Worm (Caenorhabditis elegans) whole organism, midembryonic: ENCODE results near the gene srg-24.

Experiments used
- T22C8.4 ChIP-seq: fragments of 200-800 bp; sonication (Bioruptor generic); IDR thresholded peaks from 2 replicates; pipeline ENCODE4 v1.3.6; 2022; ENCODE audit warnings: missing genetic modification characterization, missing compliant biosample characterization
- cog-1 ChIP-seq: sonication (generic microtip); optimal IDR thresholded peaks from 2 replicates; lab custom pipeline; 2016; ENCODE audit warnings: missing genetic modification characterization, missing compliant biosample characterization
- flt-1 ChIP-seq: fragments of 200-800 bp; sonication (Bioruptor generic); IDR thresholded peaks from 2 replicates; pipeline ENCODE4 v1.3.6; 2022; ENCODE audit warnings: missing genetic modification characterization, missing compliant biosample characterization
- klf-2 ChIP-seq: fragments of 200-800 bp; sonication (Bioruptor generic); conservative IDR thresholded peaks from 2 replicates; pipeline ENCODE4 v1.3.6; 2022; ENCODE audit warnings: missing genetic modification reagents, missing genetic modification characterization, missing compliant biosample characterization
- med-1 ChIP-seq: sonication (generic microtip); optimal IDR thresholded peaks from 2 replicates; lab custom pipeline; 2017; ENCODE audit warnings: missing genetic modification characterization, mild to moderate bottlenecking, missing compliant biosample characterization, antibody characterized with exemption, missing genetic modification reagents; ENCODE audit not compliant: insufficient read depth
- ref-1 ChIP-seq: fragments of 200-800 bp; sonication (Bioruptor generic); conservative IDR thresholded peaks from 2 replicates; pipeline ENCODE4 v1.3.6; 2022; ENCODE audit warnings: missing genetic modification reagents, missing genetic modification characterization, missing compliant biosample characterization
- tab-1 ChIP-seq: fragments of 200-800 bp; sonication (Bioruptor generic); IDR thresholded peaks from 2 replicates; pipeline ENCODE4 v1.3.6; 2022; ENCODE audit warnings: missing genetic modification characterization, missing compliant biosample characterization
- ztf-23 ChIP-seq: fragments of 200-800 bp; sonication (Bioruptor generic); IDR thresholded peaks from 2 replicates; pipeline ENCODE4 v1.3.6; 2022; ENCODE audit warnings: missing genetic modification reagents, missing genetic modification characterization, missing compliant biosample characterization
- ztf-29 ChIP-seq: fragments of 200-800 bp; sonication (Bioruptor generic); IDR thresholded peaks from 2 replicates; pipeline ENCODE4 v1.3.6; 2022; ENCODE audit warnings: missing genetic modification reagents, missing genetic modification characterization, missing compliant biosample characterization

srg-24 gene

ce11 chrII:3109533-3109932 is 9.1 kb upstream of the srg-24 start:
- TF ChIP-seq T22C8.4 (GFP tag; lab: Robert Waterston, UW), result no peak
- no peak for TF ChIP-seq med-1 (GFP tag; lab: Kevin White, UChicago)
- no peak for TF ChIP-seq cog-1 (tag; lab: Kevin White, UChicago)
- TF ChIP-seq ztf-23 (GFP tag; lab: Robert Waterston, UW), result no peak
- TF ChIP-seq ref-1 (GFP tag; lab: Robert Waterston, UW), result no peak
- no peak for TF ChIP-seq klf-2
- no peak for TF ChIP-seq flt-1 (GFP tag; lab: Robert Waterston, UW)
- TF ChIP-seq tab-1, result no peak
- TF ChIP-seq ztf-29 (GFP tag; lab: Robert Waterston, UW), result no peak

ce11 chrII:3108101-3108500 is 7.7 kb upstream of the srg-24 start:
- TF ChIP-seq tab-1 (0 out of 2 replicates have a peak, but pooled peaks have one; percentile 47), cog-1 (tag; lab: Kevin White, UChicago) (no peak)

DNA sequence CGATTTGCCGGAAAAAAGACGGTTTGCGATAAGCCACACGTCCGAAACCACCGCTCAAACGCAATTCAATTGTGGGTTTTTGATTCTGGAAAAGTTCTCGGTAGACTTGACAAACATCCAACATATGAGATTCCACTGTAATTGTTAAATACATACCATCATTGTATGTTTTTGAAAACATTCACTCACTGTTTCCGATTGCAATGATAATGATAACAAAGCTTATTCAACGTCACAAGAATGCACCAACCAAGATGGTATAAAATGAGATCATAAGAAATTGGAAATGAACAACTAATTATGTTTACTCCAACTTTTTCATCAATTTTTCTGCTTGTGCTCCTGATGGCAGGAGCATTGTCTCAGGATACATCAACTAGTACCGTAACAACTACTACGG is 5.3 kb upstream of the srg-24 start, which contains the start of gene clec-122:
Gene clec-122 (plus strand): TSS at position 301 of the 400 bp plus-strand sequence.
- TF ChIP-seq tab-1 (no peak), klf-2 (no peak), flt-1 (GFP tag; lab: Robert Waterston, UW) (no peak), cog-1 (tag; lab: Kevin White, UChicago) (no peak), ref-1 (GFP tag; lab: Robert Waterston, UW) (no peak), med-1 (GFP tag; lab: Kevin White, UChicago) (no peak), ztf-29 (GFP tag; lab: Robert Waterston, UW) (no peak), ztf-23 (GFP tag; lab: Robert Waterston, UW) (no peak), T22C8.4 (GFP tag; lab: Robert Waterston, UW) (no peak)

DNA sequence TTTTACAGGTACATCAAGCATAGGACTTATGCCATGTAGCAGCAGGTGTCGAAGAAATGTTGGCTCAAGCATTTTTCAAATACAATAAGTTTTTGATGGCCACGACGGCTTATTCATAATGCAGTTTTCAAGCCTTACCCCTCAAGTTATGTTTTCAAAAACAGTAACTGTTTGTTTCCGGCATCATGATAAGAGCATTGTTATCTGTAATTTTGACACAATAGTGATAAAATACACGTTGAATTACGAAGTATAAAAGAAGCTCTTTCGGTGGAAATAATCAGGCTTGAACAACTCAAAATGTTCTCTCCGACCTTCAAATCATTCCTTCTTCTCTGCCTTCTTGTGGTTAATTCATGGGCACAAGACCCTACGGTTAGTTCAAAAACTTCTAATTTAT is 1.6 kb upstream of the srg-24 start, which contains the start of gene clec-121:
Gene clec-121 (plus strand): TSS at position 301 of the 400 bp plus-strand sequence.
- TF ChIP-seq klf-2 (no peak), ztf-23 (GFP tag; lab: Robert Waterston, UW) (no peak), ref-1 (GFP tag; lab: Robert Waterston, UW) (no peak), flt-1 (GFP tag; lab: Robert Waterston, UW) (no peak), cog-1 (tag; lab: Kevin White, UChicago) (no peak), T22C8.4 (GFP tag; lab: Robert Waterston, UW) (no peak), tab-1 (no peak), ztf-29 (GFP tag; lab: Robert Waterston, UW) (no peak), med-1 (GFP tag; lab: Kevin White, UChicago) (no peak)

DNA sequence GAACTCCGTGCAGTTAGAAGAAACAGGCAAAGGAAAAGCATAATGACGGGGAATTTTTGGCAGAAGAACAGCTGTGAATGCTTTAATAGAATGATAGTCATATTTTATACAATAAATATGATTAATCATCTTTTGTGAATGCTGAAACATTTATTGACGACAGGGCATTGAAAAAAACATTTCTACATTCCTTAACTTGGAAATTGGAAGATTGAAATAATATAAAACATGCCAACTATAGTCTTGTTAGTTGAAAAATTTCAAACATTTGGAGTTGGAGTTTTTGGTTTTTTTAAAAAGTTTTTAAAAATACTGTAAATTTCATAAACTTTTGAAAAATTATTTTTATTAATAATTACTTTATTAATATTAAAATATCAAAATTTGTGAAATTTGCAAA is 3.6 kb downstream of the srg-24 start, which contains the start of gene Y25C1A.14:
Gene Y25C1A.14 (minus strand): TSS at position 101 of the 400 bp plus-strand sequence.
- TF ChIP-seq ztf-23 (GFP tag; lab: Robert Waterston, UW) (no peak), flt-1 (GFP tag; lab: Robert Waterston, UW) (no peak), ref-1 (GFP tag; lab: Robert Waterston, UW) (no peak)

ce11 chrII:3096060-3096459 is 4.4 kb downstream of the srg-24 start, which contains the start of gene srg-23:
TSS of gene srg-23 (minus strand) at chrII:3096160.
- TF ChIP-seq ref-1 (GFP tag; lab: Robert Waterston, UW) (no peak), med-1 (GFP tag; lab: Kevin White, UChicago) (no peak), klf-2 (no peak), T22C8.4 (GFP tag; lab: Robert Waterston, UW) (no peak), ztf-29 (GFP tag; lab: Robert Waterston, UW) (no peak), flt-1 (GFP tag; lab: Robert Waterston, UW) (no peak), ztf-23 (GFP tag; lab: Robert Waterston, UW) (no peak), cog-1 (tag; lab: Kevin White, UChicago) (no peak), tab-1 (no peak)

DNA sequence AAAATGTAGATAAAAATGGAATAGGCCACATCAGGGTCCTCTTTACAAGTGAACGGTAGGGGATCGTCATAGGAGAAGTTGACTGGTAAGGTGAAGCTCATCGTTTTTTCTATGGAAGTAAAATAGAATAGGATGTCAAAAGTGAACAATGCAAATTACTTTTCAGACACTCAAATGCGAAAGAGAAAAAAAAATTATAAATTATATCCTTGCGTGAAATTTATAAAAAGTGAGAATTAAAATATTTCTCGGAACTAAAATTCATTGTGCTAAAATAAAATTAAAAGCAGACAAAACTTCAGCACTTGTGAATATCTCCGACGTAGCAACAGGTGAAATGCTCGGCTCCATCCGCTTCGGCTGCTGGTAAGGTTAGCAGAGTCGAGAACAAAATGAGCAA is 7.1 kb downstream of the srg-24 start, which contains the start of gene srg-22:
Gene srg-22 (minus strand): TSS at position 101 of the 400 bp plus-strand sequence.
- TF ChIP-seq ref-1 (GFP tag; lab: Robert Waterston, UW), result no peak
- no peak for TF ChIP-seq klf-2
- no peak for TF ChIP-seq med-1 (GFP tag; lab: Kevin White, UChicago)
- no peak for TF ChIP-seq tab-1
- TF ChIP-seq ztf-29 (GFP tag; lab: Robert Waterston, UW), result no peak
- no peak for TF ChIP-seq flt-1 (GFP tag; lab: Robert Waterston, UW)
- no peak for TF ChIP-seq T22C8.4 (GFP tag; lab: Robert Waterston, UW)
- no peak for TF ChIP-seq ztf-23 (GFP tag; lab: Robert Waterston, UW)
- TF ChIP-seq cog-1 (tag; lab: Kevin White, UChicago), result no peak

ce11 chrII:3091268-3091667 is 9.2 kb downstream of the srg-24 start, which contains the start of gene srg-21:
TSS of gene srg-21 (minus strand) at chrII:3091368.
- TF ChIP-seq flt-1 (GFP tag; lab: Robert Waterston, UW) (no peak), cog-1 (tag; lab: Kevin White, UChicago) (no peak), ref-1 (GFP tag; lab: Robert Waterston, UW) (no peak)

ce11 chrII:3087134-3087533 is 13.3 kb downstream of the srg-24 start:
- no peak for TF ChIP-seq flt-1 (GFP tag; lab: Robert Waterston, UW)
- no peak for TF ChIP-seq tab-1
- TF ChIP-seq med-1 (GFP tag; lab: Kevin White, UChicago), result no peak
- no peak for TF ChIP-seq cog-1 (tag; lab: Kevin White, UChicago)
- TF ChIP-seq ztf-29 (GFP tag; lab: Robert Waterston, UW), result no peak
- no peak for TF ChIP-seq ztf-23 (GFP tag; lab: Robert Waterston, UW)
- no peak for TF ChIP-seq T22C8.4 (GFP tag; lab: Robert Waterston, UW)
- TF ChIP-seq klf-2, result no peak
- no peak for TF ChIP-seq ref-1 (GFP tag; lab: Robert Waterston, UW)

- TF ChIP-seq T22C8.4 (GFP tag; lab: Robert Waterston, UW), result no peak
- TF ChIP-seq cog-1 (tag; lab: Kevin White, UChicago), result no peak
- TF ChIP-seq ztf-29 (GFP tag; lab: Robert Waterston, UW), result no peak
- TF ChIP-seq flt-1 (GFP tag; lab: Robert Waterston, UW), result no peak
- no peak for TF ChIP-seq tab-1
- TF ChIP-seq med-1 (GFP tag; lab: Kevin White, UChicago), result no peak
- no peak for TF ChIP-seq klf-2
- no peak for TF ChIP-seq ztf-23 (GFP tag; lab: Robert Waterston, UW)
- TF ChIP-seq ref-1 (GFP tag; lab: Robert Waterston, UW), result no peak
Measured at ce11 chrII:3078496-3078895, 21.9 kb downstream of the srg-24 start, which contains the start of gene copb-1. TSS of gene copb-1 (plus strand) at chrII:3078796.
